Worm (Caenorhabditis elegans): ENCODE data around the gene cpi-1.
A peak's percentile ranks its signal among the peaks of the same experiment; 100 is the strongest.

cpi-1 gene

DNA sequence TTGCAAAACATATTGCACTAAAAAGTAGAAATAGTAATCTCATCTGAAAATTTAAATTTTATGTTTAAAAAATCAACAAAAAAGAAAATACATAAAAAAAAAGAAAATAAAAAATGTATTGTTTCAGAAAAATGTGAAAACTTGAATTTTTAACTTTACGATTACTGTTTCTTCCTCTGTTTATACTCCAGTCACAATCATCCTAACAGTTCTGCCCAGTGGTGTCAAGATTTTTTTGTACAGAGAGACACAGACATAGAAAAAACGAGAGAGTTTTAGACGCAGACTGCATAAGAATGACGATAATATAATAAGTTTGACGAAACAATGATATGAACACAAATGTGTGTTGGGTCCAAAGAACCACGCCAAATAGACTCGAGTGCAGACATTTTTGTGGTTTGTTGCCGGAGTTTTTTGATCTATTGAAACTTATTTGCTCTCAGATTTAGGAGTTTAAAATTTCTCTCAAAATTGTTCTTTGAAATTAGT, 9.9 kb downstream of the cpi-1 start, which contains the start of gene ugt-20 (continued):
- TF ChIP-seq nhr-19 (GFP tag; conservative IDR thresholded peaks at IDR 0.05): peak; percentile 49
- no peak for TF ChIP-seq alr-1 (tag; optimal IDR thresholded peaks at IDR 0.05; ENCODE audit: borderline replicate concordance)
- no peak for TF ChIP-seq rnt-1 (tag; optimal IDR thresholded peaks at IDR 0.05)

DNA sequence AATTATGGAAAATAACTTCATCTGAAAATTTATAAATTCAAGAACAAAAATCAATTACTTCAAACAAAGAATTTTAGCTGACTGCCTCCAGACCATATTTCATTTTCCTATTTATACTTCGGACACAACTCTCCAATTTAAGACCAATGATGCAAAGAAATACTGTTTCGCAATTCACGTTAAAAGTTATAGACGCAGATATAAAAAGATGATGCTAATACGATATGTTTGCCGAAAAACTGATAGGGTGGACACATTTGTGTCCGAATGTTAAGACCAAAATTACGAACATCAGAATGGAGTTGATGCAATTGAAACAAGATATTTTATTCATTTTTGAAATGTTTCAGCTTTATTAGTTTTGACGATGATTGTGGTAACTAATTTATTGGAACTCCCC, 13.6 kb downstream of the cpi-1 start, which contains the start of gene ugt-19:
Gene ugt-19 (minus strand): TSS at position 28 of the 400 bp plus-strand sequence.
- TF ChIP-seq swsn-7 (tag; optimal IDR thresholded peaks at IDR 0.05) (no peak), nhr-71 (tag; optimal IDR thresholded peaks at IDR 0.05) (no peak), elt-2 (tag; optimal IDR thresholded peaks at IDR 0.05) (no peak), mdl-1 (tag; optimal IDR thresholded peaks at IDR 0.05) (no peak), ceh-88 (GFP tag; IDR thresholded peaks at IDR 0.05) (no peak), egl-13 (tag; optimal IDR thresholded peaks at IDR 0.05) (no peak), nhr-85 (tag) (no peak), jun-1 (tag; optimal IDR thresholded peaks at IDR 0.05) (no peak), nhr-20 (tag; optimal IDR thresholded peaks at IDR 0.05) (peak; percentile 15), fkh-8 (tag; optimal IDR thresholded peaks at IDR 0.05) (no peak), nhr-47 (tag; optimal IDR thresholded peaks at IDR 0.05) (no peak), elt-3 (tag; optimal IDR thresholded peaks at IDR 0.05) (peak in 3 of 6 experiments; percentile 30 to 88 (median 61)), nhr-11 (tag; optimal IDR thresholded peaks at IDR 0.05) (no peak), zip-4 (GFP tag; optimal IDR thresholded peaks at IDR 0.05) (no peak), lin-35 (GFP tag; optimal IDR thresholded peaks at IDR 0.05) (peak in 1 of 2 experiments; percentile 35), lin-15B (tag; optimal IDR thresholded peaks at IDR 0.05) (no peak), ces-1 (GFP tag; optimal IDR thresholded peaks at IDR 0.05) (no peak), blmp-1 (tag; optimal IDR thresholded peaks at IDR 0.05) (no peak), aly-2 (tag; optimal IDR thresholded peaks at IDR 0.05) (no peak), lin-39 (tag; optimal IDR thresholded peaks at IDR 0.05) (no peak), unc-98 (GFP tag; IDR thresholded peaks at IDR 0.05) (no peak)

DNA sequence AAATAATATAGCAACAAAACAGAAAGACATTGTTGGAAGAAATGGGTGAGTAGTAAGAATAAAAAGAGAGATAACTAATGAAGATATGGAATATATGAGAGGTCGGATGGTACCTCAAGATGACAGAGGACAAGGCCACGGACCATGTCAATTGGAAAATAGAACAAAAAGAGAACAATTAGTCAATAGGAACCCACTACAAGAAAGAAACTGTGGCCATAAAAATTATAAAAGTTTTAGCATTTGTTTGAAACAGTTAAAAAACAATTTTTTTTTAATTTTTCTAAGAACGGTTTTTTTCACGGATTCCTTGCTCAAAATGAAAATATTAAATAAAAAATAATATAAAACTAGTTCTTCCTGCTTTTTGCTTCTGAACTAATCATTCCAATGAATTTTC, 17.4 kb downstream of the cpi-1 start, which contains the start of gene cpg-20:
Gene cpg-20 (minus strand): TSS at position 101 of the 400 bp plus-strand sequence.
- TF ChIP-seq pax-3 (tag; optimal IDR thresholded peaks at IDR 0.05): no peak
- no peak for TF ChIP-seq aly-2 (tag; optimal IDR thresholded peaks at IDR 0.05)
- no peak for TF ChIP-seq unc-62 (GFP tag; optimal IDR thresholded peaks at IDR 0.05)
- TF ChIP-seq nhr-11 (tag; optimal IDR thresholded peaks at IDR 0.05): no peak
- TF ChIP-seq isw-1 (GFP tag; IDR thresholded peaks at IDR 0.05): no peak
- no peak for TF ChIP-seq lin-39 (tag; optimal IDR thresholded peaks at IDR 0.05)
- no peak for TF ChIP-seq lin-35 (GFP tag; optimal IDR thresholded peaks at IDR 0.05)
- TF ChIP-seq nhr-12 (tag; optimal IDR thresholded peaks at IDR 0.05): no peak
- TF ChIP-seq fkh-8 (tag; optimal IDR thresholded peaks at IDR 0.05): no peak
- no peak for TF ChIP-seq nhr-76 (tag; optimal IDR thresholded peaks at IDR 0.05)
- no peak for TF ChIP-seq ama-1 (optimal IDR thresholded peaks at IDR 0.05)
- no peak for TF ChIP-seq dpl-1 (GFP tag; optimal IDR thresholded peaks at IDR 0.05)
- no peak for TF ChIP-seq lin-15B (tag; optimal IDR thresholded peaks at IDR 0.05)
- no peak for TF ChIP-seq ceh-90 (tag; optimal IDR thresholded peaks at IDR 0.05)
- no peak for TF ChIP-seq egl-13 (tag; optimal IDR thresholded peaks at IDR 0.05)
- TF ChIP-seq aha-1 (tag; optimal IDR thresholded peaks at IDR 0.05): no peak
- TF ChIP-seq pag-3 (tag; optimal IDR thresholded peaks at IDR 0.05; ENCODE audit: borderline replicate concordance, insufficient read depth): no peak
- TF ChIP-seq alr-1 (tag; optimal IDR thresholded peaks at IDR 0.05; ENCODE audit: borderline replicate concordance): no peak
- no peak for TF ChIP-seq ztf-11 (tag; optimal IDR thresholded peaks at IDR 0.05)

DNA sequence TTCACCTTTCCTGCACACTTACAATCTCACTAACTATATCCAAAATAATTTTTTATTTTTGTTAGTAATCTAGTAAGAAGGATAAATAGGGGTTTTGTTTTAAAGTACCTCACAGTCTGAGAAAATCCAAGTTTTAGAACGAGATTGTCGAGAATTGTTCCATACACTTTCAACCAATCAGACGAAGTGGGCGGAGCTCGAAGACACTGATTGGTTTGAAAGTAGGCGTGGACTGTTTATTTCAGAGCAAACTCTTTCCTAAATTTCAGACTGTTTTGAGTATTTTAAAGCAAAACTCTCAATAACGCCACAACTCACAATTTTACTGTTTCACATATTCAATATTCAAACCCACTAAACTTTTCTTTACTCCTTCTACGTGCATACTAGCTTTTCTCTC, 22.5 kb downstream of the cpi-1 start:
- no peak for TF ChIP-seq nhr-237 (tag; optimal IDR thresholded peaks at IDR 0.05)
- no peak for TF ChIP-seq nhr-85 (tag)

Measured in whole organism, L1 larva.